Worm (Caenorhabditis elegans) whole organism, L3 larva: ENCODE results near the gene Y50D4C.5.

Experiments
- R02D3.7 ChIP-seq: fragments of 150-350 bp; optimal IDR thresholded peaks from 2 replicates; lab custom pipeline; 2014; ENCODE audit warnings: missing biosample characterization, missing genetic modification characterization
- ama-1 ChIP-seq: fragments of 150-350 bp; optimal IDR thresholded peaks from 2 replicates; lab custom pipeline; 2018
- ceh-28 ChIP-seq: fragments of 150-350 bp; optimal IDR thresholded peaks from 2 replicates; lab custom pipeline; 2014; ENCODE audit warnings: missing biosample characterization, missing genetic modification reagents, missing genetic modification characterization
- ceh-82 ChIP-seq: fragments of 150-350 bp; optimal IDR thresholded peaks from 2 replicates; lab custom pipeline; 2014; ENCODE audit warnings: missing biosample characterization, missing genetic modification characterization
- egl-27 ChIP-seq: sonication (generic microtip); optimal IDR thresholded peaks from 4 replicates; lab custom pipeline; 2017; ENCODE audit warnings: missing biosample characterization, missing genetic modification reagents, missing genetic modification characterization
- egl-5 ChIP-seq: fragments of 150-350 bp; optimal IDR thresholded peaks from 2 replicates; lab custom pipeline; 2017; ENCODE audit warnings: missing biosample characterization, missing genetic modification reagents, missing genetic modification characterization, inconsistent platforms
- elt-1 ChIP-seq: fragments of 150-350 bp; optimal IDR thresholded peaks from 2 replicates; lab custom pipeline; 2014; ENCODE audit warnings: missing biosample characterization, missing genetic modification characterization
- hmg-11 ChIP-seq: sonication (generic microtip); optimal IDR thresholded peaks from 2 replicates; lab custom pipeline; 2016; ENCODE audit warnings: missing genetic modification characterization, missing compliant biosample characterization
- jun-1 ChIP-seq: fragments of 150-350 bp; optimal IDR thresholded peaks from 2 replicates; lab custom pipeline; 2014; ENCODE audit warnings: missing biosample characterization, missing genetic modification reagents, missing genetic modification characterization
- lin-15B ChIP-seq: fragments of 150-350 bp; optimal IDR thresholded peaks from 2 replicates; lab custom pipeline; 2014; ENCODE audit warnings: missing biosample characterization, missing genetic modification characterization
- lin-39 ChIP-seq: fragments of 150-350 bp; optimal IDR thresholded peaks from 2 replicates; lab custom pipeline; 2018; ENCODE audit warnings: missing biosample characterization, missing genetic modification reagents, missing genetic modification characterization
- mml-1 ChIP-seq: fragments of 150-350 bp; sonication (generic microtip); optimal IDR thresholded peaks from 3 replicates; lab custom pipeline; 2014; ENCODE audit warnings: missing biosample characterization, missing genetic modification characterization
- nfya-1 ChIP-seq: sonication (generic microtip); optimal IDR thresholded peaks from 2 replicates; lab custom pipeline; 2017; ENCODE audit warnings: missing genetic modification characterization, mild to moderate bottlenecking, missing compliant biosample characterization, antibody characterized with exemption, moderate library complexity; ENCODE audit not compliant: insufficient read depth
- nhr-11 ChIP-seq: fragments of 150-350 bp; optimal IDR thresholded peaks from 2 replicates; lab custom pipeline; 2014; ENCODE audit warnings: missing biosample characterization, missing genetic modification characterization
- nhr-12 ChIP-seq: fragments of 150-350 bp; optimal IDR thresholded peaks from 2 replicates; lab custom pipeline; 2014; ENCODE audit warnings: missing biosample characterization, missing genetic modification characterization
- nhr-23 ChIP-seq: fragments of 150-350 bp; optimal IDR thresholded peaks from 2 replicates; lab custom pipeline; 2014; ENCODE audit warnings: missing biosample characterization, missing genetic modification reagents, missing genetic modification characterization
- nhr-237 ChIP-seq: fragments of 150-350 bp; optimal IDR thresholded peaks from 2 replicates; lab custom pipeline; 2014; ENCODE audit warnings: missing biosample characterization, missing genetic modification characterization
- nhr-43 ChIP-seq: sonication (generic microtip); optimal IDR thresholded peaks from 2 replicates; lab custom pipeline; 2016; ENCODE audit warnings: mild to moderate bottlenecking, missing genetic modification characterization, missing compliant biosample characterization; ENCODE audit not compliant: poor library complexity, severe bottlenecking
- pha-4 ChIP-seq: fragments of 150-350 bp; optimal IDR thresholded peaks from 2 replicates; lab custom pipeline; 2014; ENCODE audit warnings: missing biosample characterization, missing genetic modification reagents, missing genetic modification characterization
- skn-1 ChIP-seq: fragments of 150-350 bp; optimal IDR thresholded peaks from 2 replicates; lab custom pipeline; 2014; ENCODE audit warnings: missing biosample characterization, missing genetic modification characterization
- snpc-4 ChIP-seq: fragments of 150-350 bp; optimal IDR thresholded peaks from 2 replicates; lab custom pipeline; 2014; ENCODE audit warnings: missing biosample characterization, missing genetic modification characterization
- unc-39 ChIP-seq: sonication (generic microtip); optimal IDR thresholded peaks from 4 replicates; lab custom pipeline; 2017; ENCODE audit warnings: missing biosample characterization, missing genetic modification characterization
- unc-62 ChIP-seq: fragments of 150-350 bp; sonication (generic microtip); optimal IDR thresholded peaks from 4 replicates; lab custom pipeline; 2014; ENCODE audit warnings: missing biosample characterization, missing genetic modification reagents, missing genetic modification characterization
- zag-1 ChIP-seq: fragments of 150-350 bp; optimal IDR thresholded peaks from 2 replicates; lab custom pipeline; 2014; ENCODE audit warnings: missing biosample characterization, missing genetic modification characterization

Gene Y50D4C.5

ce11 chrV:964739-965283 lies 38.7 kb downstream of the Y50D4C.5 start, which contains the start of gene sqv-6:
Gene sqv-6, minus strand, starts transcription at chrV:964789.
- TF ChIP-seq elt-1 (no peak), lin-15B (tag; lab: Kevin White, UChicago) (peak; percentile 53), pha-4 (tag; lab: Kevin White, UChicago) (peak; percentile 71), hmg-11 (tag; lab: Kevin White, UChicago) (peak; percentile 49), jun-1 (tag; lab: Kevin White, UChicago) (no peak), ceh-28 (tag; lab: Kevin White, UChicago) (no peak), skn-1 (tag; lab: Kevin White, UChicago) (no peak), nhr-23 (tag; lab: Kevin White, UChicago) (peak; percentile 41), mml-1 (tag; lab: Kevin White, UChicago) (no peak), egl-5 (tag; lab: Kevin White, UChicago) (peak; percentile 50), nfya-1 (peak; percentile 91), R02D3.7 (no peak), lin-39 (tag; lab: Kevin White, UChicago) (peak; percentile 49), unc-39 (tag; lab: Kevin White, UChicago) (no peak)

- no peak for TF ChIP-seq egl-27 (tag; lab: Kevin White, UChicago)
- TF ChIP-seq unc-62 (GFP tag; lab: Kevin White, UChicago): no peak
- no peak for TF ChIP-seq nhr-12 (tag; lab: Kevin White, UChicago)
- no peak for TF ChIP-seq nhr-237 (tag; lab: Kevin White, UChicago)
- TF ChIP-seq zag-1 (tag; lab: Kevin White, UChicago): no peak
- TF ChIP-seq ceh-82 (tag; lab: Kevin White, UChicago): no peak
- no peak for TF ChIP-seq ama-1 (lab: Kevin White, UChicago)
Measured at ce11 chrV:949760-950159, 53.8 kb downstream of the Y50D4C.5 start, which contains the start of gene Y50D4C.6. Gene Y50D4C.6, minus strand, starts transcription at chrV:949860.

- TF ChIP-seq snpc-4 (tag; lab: Kevin White, UChicago) (no peak), ama-1 (lab: Kevin White, UChicago) (no peak), nfya-1 (peak; percentile 87), elt-1 (no peak), ceh-28 (tag; lab: Kevin White, UChicago) (no peak), nhr-11 (tag; lab: Kevin White, UChicago) (no peak), unc-62 (GFP tag; lab: Kevin White, UChicago) (no peak), nhr-43 (no peak)
Measured at ce11 chrV:949084-949483, 54.5 kb downstream of the Y50D4C.5 start.
